Fruit fly (Drosophila melanogaster) whole organism, embryonic: ENCODE measurements around the gene Orp8.

Source experiments
- ATbp ChIP-seq: fragments of 200-800 bp; sonication (Bioruptor generic); optimal IDR thresholded peaks from 2 replicates; lab custom pipeline; 2017; ENCODE audit warnings: missing biosample characterization, mild to moderate bottlenecking, missing genetic modification characterization, missing genetic modification reagents
- BtbVII ChIP-seq: fragments of 200-800 bp; sonication (Bioruptor generic); optimal IDR thresholded peaks from 3 replicates; lab custom pipeline; 2017; ENCODE audit warnings: missing biosample characterization, mild to moderate bottlenecking, missing genetic modification characterization
- CG10366 ChIP-seq: fragments of 200-800 bp; sonication (Bioruptor generic); IDR thresholded peaks from 2 replicates; pipeline ENCODE4 v1.3.6; 2022; ENCODE audit warnings: missing biosample characterization, missing genetic modification characterization
- CG11398 ChIP-seq: fragments of 200-800 bp; sonication (Bioruptor generic); optimal IDR thresholded peaks from 2 replicates; lab custom pipeline; 2016; ENCODE audit warnings: missing biosample characterization, missing genetic modification characterization
- CG12769 ChIP-seq: fragments of 200-800 bp; sonication (Bioruptor generic); optimal IDR thresholded peaks from 2 replicates; lab custom pipeline; 2019; ENCODE audit warnings: missing biosample characterization, mild to moderate bottlenecking, missing genetic modification characterization, moderate library complexity
- CG12942 ChIP-seq: fragments of 200-800 bp; sonication (Bioruptor generic); optimal IDR thresholded peaks from 3 replicates; lab custom pipeline; 2016; ENCODE audit warnings: missing biosample characterization, missing genetic modification characterization
- CG15601 ChIP-seq: fragments of 200-800 bp; sonication (Bioruptor generic); optimal IDR thresholded peaks from 3 replicates; lab custom pipeline; 2019; ENCODE audit warnings: missing biosample characterization, mild to moderate bottlenecking, missing genetic modification characterization, moderate library complexity
- CG17568 ChIP-seq: fragments of 200-800 bp; sonication (Bioruptor generic); optimal IDR thresholded peaks from 2 replicates; lab custom pipeline; 2018; ENCODE audit warnings: missing biosample characterization, mild to moderate bottlenecking, missing genetic modification characterization, moderate library complexity
- CG17612 ChIP-seq: fragments of 200-800 bp; sonication (Bioruptor generic); IDR thresholded peaks from 2 replicates; pipeline ENCODE4 v1.3.6; 2022; ENCODE audit warnings: missing biosample characterization, missing genetic modification characterization
- CG2116 ChIP-seq: fragments of 200-800 bp; sonication (Bioruptor generic); optimal IDR thresholded peaks from 3 replicates; lab custom pipeline; 2018; ENCODE audit warnings: missing biosample characterization, mild to moderate bottlenecking, missing genetic modification characterization
- CG2202 ChIP-seq: fragments of 200-800 bp; sonication (Bioruptor generic); optimal IDR thresholded peaks from 2 replicates; lab custom pipeline; 2018; ENCODE audit warnings: missing biosample characterization, mild to moderate bottlenecking, missing genetic modification characterization
- CG31365 ChIP-seq: fragments of 200-800 bp; sonication (Bioruptor generic); optimal IDR thresholded peaks from 2 replicates; lab custom pipeline; 2018; ENCODE audit warnings: missing biosample characterization, mild to moderate bottlenecking, missing genetic modification characterization
- CG32532 ChIP-seq: fragments of 200-800 bp; sonication (Bioruptor generic); IDR thresholded peaks from 2 replicates; pipeline ENCODE4 v1.3.6; 2022; ENCODE audit warnings: missing biosample characterization, missing genetic modification characterization
- CG3407 ChIP-seq: fragments of 200-800 bp; sonication (Bioruptor generic); optimal IDR thresholded peaks from 2 replicates; lab custom pipeline; 2018; ENCODE audit warnings: missing biosample characterization, mild to moderate bottlenecking, missing genetic modification characterization
- CG4404 ChIP-seq: fragments of 200-800 bp; sonication (Bioruptor generic); IDR thresholded peaks from 2 replicates; pipeline ENCODE4 v1.3.6; 2022; ENCODE audit warnings: missing biosample characterization, missing genetic modification characterization
- CG4854 ChIP-seq: fragments of 200-800 bp; sonication (Bioruptor generic); optimal IDR thresholded peaks from 2 replicates; lab custom pipeline; 2016; ENCODE audit warnings: missing biosample characterization, missing genetic modification characterization, inconsistent platforms
- CG7928 ChIP-seq: fragments of 200-800 bp; sonication (Bioruptor generic); optimal IDR thresholded peaks from 2 replicates; lab custom pipeline; 2017; ENCODE audit warnings: missing biosample characterization, mild to moderate bottlenecking, missing genetic modification characterization
- Dip3 ChIP-seq: fragments of 200-800 bp; sonication (Bioruptor generic); optimal IDR thresholded peaks from 3 replicates; lab custom pipeline; 2016; ENCODE audit warnings: missing biosample characterization, missing genetic modification characterization
- HLH3B ChIP-seq: fragments of 200-800 bp; sonication (Bioruptor generic); IDR thresholded peaks from 2 replicates; pipeline ENCODE4 v1.3.6; 2022; ENCODE audit warnings: missing biosample characterization, missing genetic modification characterization
- Med ChIP-seq: fragments of 200-800 bp; sonication (Bioruptor generic); peaks from one replicate; lab custom pipeline; 2016; ENCODE audit warnings: missing biosample characterization, missing genetic modification characterization, mild to moderate bottlenecking, inconsistent platforms, moderate library complexity
- Mrtf ChIP-seq: fragments of 200-800 bp; sonication (Bioruptor generic); IDR thresholded peaks from 3 replicates; pipeline ENCODE4 v1.3.6; 2022; ENCODE audit warnings: missing biosample characterization, missing genetic modification characterization
- NfI ChIP-seq: fragments of 200-800 bp; sonication (Bioruptor generic); optimal IDR thresholded peaks from 3 replicates; lab custom pipeline; 2018; ENCODE audit warnings: missing biosample characterization, mild to moderate bottlenecking, missing genetic modification characterization, moderate library complexity
- Optix ChIP-seq: fragments of 200-800 bp; sonication (Bioruptor generic); IDR thresholded peaks from 3 replicates; pipeline ENCODE4 v1.3.6; 2022; ENCODE audit warnings: missing biosample characterization, missing genetic modification characterization
- Rfx ChIP-seq: fragments of 200-800 bp; sonication (Bioruptor generic); IDR thresholded peaks from 2 replicates; pipeline ENCODE4 v1.3.6; 2022; ENCODE audit warnings: missing biosample characterization, missing genetic modification characterization
- Rx ChIP-seq: fragments of 200-800 bp; sonication (Bioruptor generic); IDR thresholded peaks from 2 replicates; pipeline ENCODE4 v1.3.6; 2022; ENCODE audit warnings: missing biosample characterization, missing genetic modification characterization
- Six4 ChIP-seq: fragments of 200-800 bp; sonication (Bioruptor generic); optimal IDR thresholded peaks from 2 replicates; lab custom pipeline; 2016; ENCODE audit warnings: missing biosample characterization, missing genetic modification characterization
- Sox102F ChIP-seq: fragments of 200-800 bp; sonication (Bioruptor generic); optimal IDR thresholded peaks from 2 replicates; lab custom pipeline; 2018; ENCODE audit warnings: missing biosample characterization, mild to moderate bottlenecking, missing genetic modification characterization, moderate library complexity
- al ChIP-seq: fragments of 200-800 bp; sonication (Bioruptor generic); IDR thresholded peaks from 2 replicates; pipeline ENCODE4 v1.3.6; 2022; ENCODE audit warnings: missing biosample characterization, missing genetic modification characterization
- btn ChIP-seq: fragments of 200-800 bp; sonication (Bioruptor generic); optimal IDR thresholded peaks from 2 replicates; lab custom pipeline; 2016; ENCODE audit warnings: missing biosample characterization, missing genetic modification characterization
- ci ChIP-seq: fragments of 200-800 bp; sonication (Bioruptor generic); IDR thresholded peaks from 3 replicates; pipeline ENCODE4 v1.3.6; 2022; ENCODE audit warnings: missing biosample characterization, missing genetic modification characterization
- cwo ChIP-seq: fragments of 200-800 bp; sonication (Bioruptor generic); optimal IDR thresholded peaks from 3 replicates; lab custom pipeline; 2017; ENCODE audit warnings: missing biosample characterization, missing genetic modification characterization, mild to moderate bottlenecking, moderate library complexity, missing genetic modification reagents
- dimm ChIP-seq: fragments of 200-800 bp; sonication (Bioruptor generic); IDR thresholded peaks from 2 replicates; pipeline ENCODE4 v1.3.6; 2022; ENCODE audit warnings: missing biosample characterization, missing genetic modification characterization
- dm ChIP-seq: fragments of 200-800 bp; sonication (Bioruptor generic); optimal IDR thresholded peaks from 3 replicates; lab custom pipeline; 2016; ENCODE audit warnings: missing biosample characterization, missing genetic modification characterization
- fd3F ChIP-seq: fragments of 200-800 bp; sonication (Bioruptor generic); optimal IDR thresholded peaks from 2 replicates; lab custom pipeline; 2018; ENCODE audit warnings: missing biosample characterization, mild to moderate bottlenecking, missing genetic modification characterization, moderate library complexity
- gce ChIP-seq: fragments of 200-800 bp; sonication (Bioruptor generic); IDR thresholded peaks from 3 replicates; pipeline ENCODE4 v1.3.6; 2022; ENCODE audit warnings: missing biosample characterization, missing genetic modification characterization
- gsb-n ChIP-seq: fragments of 200-800 bp; sonication (Bioruptor generic); optimal IDR thresholded peaks from 3 replicates; lab custom pipeline; 2018; ENCODE audit warnings: missing biosample characterization, mild to moderate bottlenecking, missing genetic modification characterization
- ham ChIP-seq: fragments of 200-800 bp; sonication (Bioruptor generic); IDR thresholded peaks from 2 replicates; pipeline ENCODE4 v1.3.6; 2022; ENCODE audit warnings: missing biosample characterization, missing genetic modification characterization
- insv ChIP-seq, 2 experiments: fragments of 200-800 bp; sonication (Bioruptor generic); optimal IDR thresholded peaks; 3 replicates each; lab custom pipeline; 2016 to 2018; ENCODE audit warnings: missing biosample characterization in 2 of 2, missing genetic modification characterization in 2 of 2
- kah ChIP-seq: fragments of 200-800 bp; sonication (Bioruptor generic); optimal IDR thresholded peaks from 2 replicates; lab custom pipeline; 2018; ENCODE audit warnings: missing biosample characterization, mild to moderate bottlenecking, missing genetic modification characterization
- knrl ChIP-seq: fragments of 200-800 bp; sonication (Bioruptor generic); IDR thresholded peaks from 3 replicates; pipeline ENCODE4 v1.3.6; 2022; ENCODE audit warnings: missing biosample characterization, missing genetic modification characterization; ENCODE audit not compliant: partially characterized antibody
- nom ChIP-seq: fragments of 200-800 bp; sonication (Bioruptor generic); optimal IDR thresholded peaks from 2 replicates; lab custom pipeline; 2017; ENCODE audit warnings: missing biosample characterization, missing genetic modification characterization, mild to moderate bottlenecking, moderate library complexity, missing genetic modification reagents
- pan ChIP-seq, 4 experiments: fragments of >200 bp in 3 of 4; fragments of 200-800 bp in 1 of 4; sonication (Bioruptor generic) in 1 of 4; optimal IDR thresholded peaks in 3 of 4; IDR thresholded peaks in 1 of 4; 2 replicates each; pipeline versions ENCODE4 v1.3.6 to Lab custom; 2017 to 2022; ENCODE audit warnings: missing biosample characterization in 2 of 4, missing genetic modification characterization in 2 of 4, mixed read lengths in 1 of 4
- pita ChIP-seq: fragments of 200-800 bp; sonication (Bioruptor generic); optimal IDR thresholded peaks from 2 replicates; lab custom pipeline; 2017; ENCODE audit warnings: missing biosample characterization, mild to moderate bottlenecking, missing genetic modification characterization
- sc ChIP-seq, 3 experiments: fragments of >200 bp in 2 of 3; fragments of 200-800 bp in 1 of 3; sonication (Bioruptor generic) in 1 of 3; optimal IDR thresholded peaks; 2 replicates in 2 of 3; 3 replicates in 1 of 3; lab custom pipeline; 2017; ENCODE audit warnings: mild to moderate bottlenecking in 1 of 3, missing biosample characterization in 1 of 3, missing genetic modification characterization in 1 of 3, missing genetic modification reagents in 1 of 3
- sd ChIP-seq: fragments of 200-800 bp; sonication (Bioruptor generic); optimal IDR thresholded peaks from 3 replicates; lab custom pipeline; 2018; ENCODE audit warnings: missing biosample characterization, mild to moderate bottlenecking, missing genetic modification characterization, moderate library complexity
- toy ChIP-seq: fragments of 200-800 bp; sonication (Bioruptor generic); IDR thresholded peaks from 2 replicates; pipeline ENCODE4 v1.3.6; 2022; ENCODE audit warnings: missing biosample characterization, missing genetic modification characterization
- trh ChIP-seq: fragments of 200-800 bp; sonication (Bioruptor generic); optimal IDR thresholded peaks from 2 replicates; lab custom pipeline; 2016; ENCODE audit warnings: missing biosample characterization, missing genetic modification characterization
- twi ChIP-seq: fragments of 200-800 bp; optimal IDR thresholded peaks from 2 replicates; lab custom pipeline; 2019; ENCODE audit warnings: missing biosample characterization, mild to moderate bottlenecking, missing genetic modification characterization, moderate library complexity

Orp8 gene

dm6 chr3R:20292030-20292879 is 16.9 kb upstream of the Orp8 start (continued):
- peak; percentile 57 for TF ChIP-seq CG2202
- no peak for TF ChIP-seq Rx (GFP tag; lab: Robert Waterston, UW)
- no peak for TF ChIP-seq NfI
- no peak for TF ChIP-seq fd3F
- TF ChIP-seq ATbp (GFP tag; lab: Kevin White, UChicago) = peak; percentile 31
- TF ChIP-seq CG3407 = peak; percentile 4
- TF ChIP-seq sc (optimal IDR thresholded peaks at IDR 0.05; lab: Kevin White, UChicago) = no peak
- no peak for TF ChIP-seq sc (GFP tag; optimal IDR thresholded peaks at IDR 0.05; lab: Kevin White, UChicago)
- no peak for TF ChIP-seq sd (tag; lab: Kevin White, UChicago)
- no peak for TF ChIP-seq pan (optimal IDR thresholded peaks at IDR 0.05; lab: Kevin White, UChicago)
- TF ChIP-seq pan (GFP tag; optimal IDR thresholded peaks at IDR 0.05 in 1 of 2, IDR thresholded peaks at IDR 0.05 in 1 of 2) = no peak
- no peak for TF ChIP-seq CG15601 (tag; lab: Kevin White, UChicago)
- TF ChIP-seq CG10366 (GFP tag; lab: Robert Waterston, UW) = peak; percentile 34
- no peak for TF ChIP-seq insv (GFP tag; optimal IDR thresholded peaks at IDR 0.05; lab: Kevin White, UChicago)
- no peak for TF ChIP-seq CG7928
- no peak for TF ChIP-seq BtbVII (GFP tag; lab: Kevin White, UChicago)
- no peak for TF ChIP-seq knrl (GFP tag; lab: Robert Waterston, UW)
- TF ChIP-seq nom (GFP tag; lab: Kevin White, UChicago) = peak; percentile 9
- TF ChIP-seq btn (GFP tag; lab: Kevin White, UChicago) = peak; percentile 52
- TF ChIP-seq Mrtf (GFP tag; lab: Robert Waterston, UW) = no peak
- TF ChIP-seq CG17568 = no peak
- TF ChIP-seq trh (GFP tag; lab: Kevin White, UChicago) = peak; percentile 55
- TF ChIP-seq CG11398 = no peak
- TF ChIP-seq gsb-n (tag; lab: Kevin White, UChicago) = no peak
- TF ChIP-seq CG32532 (GFP tag; lab: Robert Waterston, UW) = no peak
- peak; percentile 3 for TF ChIP-seq CG12942 (GFP tag; lab: Kevin White, UChicago)
- TF ChIP-seq dm (GFP tag; lab: Kevin White, UChicago) = peak; percentile 18
- peak; percentile 40 for TF ChIP-seq CG2116
- no peak for TF ChIP-seq dimm (GFP tag; lab: Robert Waterston, UW)
- peak; percentile 39 for TF ChIP-seq Six4 (GFP tag; lab: Kevin White, UChicago)
- no peak for TF ChIP-seq toy (GFP tag; lab: Robert Waterston, UW)
- TF ChIP-seq ci (GFP tag; lab: Robert Waterston, UW) = 0 out of 3 replicates have a peak, but pooled peaks have one; percentile 36
- no peak for TF ChIP-seq CG12769 (tag; lab: Kevin White, UChicago)
- no peak for TF ChIP-seq CG17612 (GFP tag; lab: Robert Waterston, UW)
- no peak for TF ChIP-seq pita (GFP tag; lab: Kevin White, UChicago)
- TF ChIP-seq gce (GFP tag; lab: Robert Waterston, UW) = no peak
- no peak for TF ChIP-seq ham (GFP tag; lab: Robert Waterston, UW)
- TF ChIP-seq CG4854 (GFP tag; lab: Kevin White, UChicago) = no peak
- peak; percentile 60 for TF ChIP-seq CG4404 (GFP tag; lab: Robert Waterston, UW)
- TF ChIP-seq kah (GFP tag; lab: Kevin White, UChicago) = no peak
- TF ChIP-seq cwo (GFP tag; lab: Kevin White, UChicago) = no peak
- TF ChIP-seq Optix (GFP tag; lab: Robert Waterston, UW) = no peak
- TF ChIP-seq twi (tag; lab: Kevin White, UChicago) = peak; percentile 65
- peak; percentile 63 for TF ChIP-seq Med (GFP tag; lab: Kevin White, UChicago)
- TF ChIP-seq Rfx = no peak
- TF ChIP-seq CG31365 (tag; lab: Kevin White, UChicago) = no peak
- no peak for TF ChIP-seq al (GFP tag; lab: Robert Waterston, UW)
- TF ChIP-seq HLH3B (GFP tag; lab: Robert Waterston, UW) = no peak; the same call in 1 of the 2 replicates
- TF ChIP-seq Dip3 (GFP tag; lab: Kevin White, UChicago) = no peak
- TF ChIP-seq Sox102F (GFP tag; lab: Kevin White, UChicago) = no peak
